Fruit fly (Drosophila melanogaster): Measurements from ENCODE around the gene mei-9.

Gene mei-9

DNA sequence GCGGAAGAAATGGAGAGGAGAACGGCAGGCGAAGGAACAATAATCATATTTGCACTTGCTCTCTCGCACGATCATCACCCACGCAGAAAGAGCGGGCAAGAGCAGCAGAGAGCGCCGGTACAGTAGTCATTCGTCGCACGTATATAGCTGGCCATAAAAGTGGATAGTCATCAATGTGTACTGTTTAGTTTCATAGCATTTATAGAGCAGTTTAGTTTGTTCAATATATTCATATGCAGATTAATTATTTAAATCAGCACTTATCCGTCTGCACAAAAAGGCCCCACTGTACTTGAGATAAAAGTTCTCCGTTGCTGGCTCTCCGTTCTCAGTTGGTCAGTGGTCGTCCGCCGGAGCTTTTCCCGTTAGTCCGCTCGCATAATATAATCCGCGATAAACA, 6.2 kb upstream of the mei-9 start (continued):
- TF ChIP-seq MBD-R2 (GFP tag; IDR thresholded peaks at IDR 0.05) (peak; percentile 99), MESR4 (GFP tag; optimal IDR thresholded peaks at IDR 0.05) (peak; percentile 65), Scr (GFP tag; IDR thresholded peaks at IDR 0.05; ENCODE audit: partially characterized antibody) (no peak), dati (GFP tag; IDR thresholded peaks at IDR 0.05) (peak; percentile 95), her (GFP tag; optimal IDR thresholded peaks at IDR 0.05) (peak; percentile 97), H2.0 (GFP tag; IDR thresholded peaks at IDR 0.05) (peak; percentile 99), CG15479 (GFP tag; optimal IDR thresholded peaks at IDR 0.05) (no peak), gsb (GFP tag; IDR thresholded peaks at IDR 0.05) (peak; percentile 99), CG13123 (GFP tag; optimal IDR thresholded peaks at IDR 0.05) (peak; percentile 95), CG1602 (GFP tag; optimal IDR thresholded peaks at IDR 0.05) (peak; percentile 97), MTF-1 (GFP tag; optimal IDR thresholded peaks at IDR 0.05; ENCODE audit: borderline replicate concordance) (peak; percentile 94), pfk (GFP tag; optimal IDR thresholded peaks at IDR 0.05) (peak; percentile 73), Fer2 (tag; optimal IDR thresholded peaks at IDR 0.05) (peak; percentile 99), gcm (GFP tag; optimal IDR thresholded peaks at IDR 0.05) (peak; percentile 95), dmrt11E (tag; optimal IDR thresholded peaks at IDR 0.05) (peak; percentile 73), NC2β (GFP tag; optimal IDR thresholded peaks at IDR 0.05) (peak; percentile 96), hth (optimal IDR thresholded peaks at IDR 0.05) (no peak), Tbp (GFP tag; optimal IDR thresholded peaks at IDR 0.05) (no peak), tna (GFP tag; IDR thresholded peaks at IDR 0.05; ENCODE audit: partially characterized antibody) (no peak), Poxn (GFP tag; IDR thresholded peaks at IDR 0.05) (peak; percentile 99), CG15269 (tag; optimal IDR thresholded peaks at IDR 0.05) (peak; percentile 99), bowl (GFP tag; IDR thresholded peaks at IDR 0.05) (peak; percentile 97), Side (GFP tag; optimal IDR thresholded peaks at IDR 0.05) (peak; percentile 98), CG10321 (GFP tag; IDR thresholded peaks at IDR 0.05) (peak; percentile 88), jumu (GFP tag; optimal IDR thresholded peaks at IDR 0.05) (peak; percentile 98), CG7271 (tag; optimal IDR thresholded peaks at IDR 0.05) (peak; percentile 76), slp2 (GFP tag; optimal IDR thresholded peaks at IDR 0.05) (peak; percentile 97), CG17612 (GFP tag; IDR thresholded peaks at IDR 0.05) (peak; percentile 99), CG15011 (GFP tag; optimal IDR thresholded peaks at IDR 0.05) (peak; percentile 96), Chrac-16 (GFP tag; optimal IDR thresholded peaks at IDR 0.05) (peak; percentile 98), cg (GFP tag; optimal IDR thresholded peaks at IDR 0.05) (no peak), Jarid2 (GFP tag; optimal IDR thresholded peaks at IDR 0.05) (peak; percentile 87), Ravus (GFP tag; IDR thresholded peaks at IDR 0.05) (peak; percentile 99), CG17359 (tag; optimal IDR thresholded peaks at IDR 0.05) (peak; percentile 98), gcm2 (GFP tag; optimal IDR thresholded peaks at IDR 0.05) (peak; percentile 95), CG11696 (GFP tag; IDR thresholded peaks at IDR 0.05) (peak; percentile 94), B-H2 (GFP tag; optimal IDR thresholded peaks at IDR 0.05) (peak; percentile 99), CG5245 (GFP tag; optimal IDR thresholded peaks at IDR 0.05) (peak; percentile 98), BtbVII (GFP tag; optimal IDR thresholded peaks at IDR 0.05) (peak; percentile 98), CG3281 (GFP tag; optimal IDR thresholded peaks at IDR 0.05) (peak; percentile 98), Dip3 (GFP tag; optimal IDR thresholded peaks at IDR 0.05) (peak; percentile 99), Drgx (GFP tag; IDR thresholded peaks at IDR 0.05) (peak; percentile 99), wek (GFP tag; optimal IDR thresholded peaks at IDR 0.05) (peak; percentile 89), CG2712 (tag; optimal IDR thresholded peaks at IDR 0.05) (peak; percentile 96), vnd (GFP tag; IDR thresholded peaks at IDR 0.05; ENCODE audit: partially characterized antibody) (no peak), CG4617 (GFP tag; optimal IDR thresholded peaks at IDR 0.05; ENCODE audit: borderline replicate concordance) (peak; percentile 96), croc (GFP tag; conservative IDR thresholded peaks at IDR 0.05) (peak; percentile 96), Adf1 (GFP tag; IDR thresholded peaks at IDR 0.05) (peak; percentile 92), slou (GFP tag; optimal IDR thresholded peaks at IDR 0.05) (peak; percentile 98), onecut (GFP tag; IDR thresholded peaks at IDR 0.05) (peak; percentile 95), chif (GFP tag; optimal IDR thresholded peaks at IDR 0.05) (peak; percentile 98)
